Worm (Caenorhabditis elegans) whole organism, young adult: ENCODE data around the gene C05E11.3.

Experiments used
- B0261.1 ChIP-seq: sonication (generic microtip); optimal IDR thresholded peaks from 2 replicates; lab custom pipeline; 2016; ENCODE audit warnings: mild to moderate bottlenecking, missing genetic modification characterization, moderate library complexity, missing compliant biosample characterization
- F37B4.10 ChIP-seq: fragments of 200-800 bp; sonication (Bioruptor generic); IDR thresholded peaks from 2 replicates; pipeline ENCODE4 v1.3.6; 2022; ENCODE audit warnings: missing genetic modification characterization, missing compliant biosample characterization
- K11D2.4 ChIP-seq: fragments of 200-800 bp; sonication (Bioruptor generic); IDR thresholded peaks from 2 replicates; pipeline ENCODE4 v1.3.6; 2022; ENCODE audit warnings: missing genetic modification reagents, missing genetic modification characterization, missing compliant biosample characterization
- T26A5.8 ChIP-seq: sonication (generic microtip); optimal IDR thresholded peaks from 2 replicates; lab custom pipeline; 2016; ENCODE audit warnings: missing genetic modification characterization, missing compliant biosample characterization
- Y95B8A.8 ChIP-seq: fragments of 200-800 bp; sonication (Bioruptor generic); IDR thresholded peaks from 2 replicates; pipeline ENCODE4 v1.3.6; 2022; ENCODE audit warnings: missing genetic modification reagents, missing genetic modification characterization, missing compliant biosample characterization
- akir-1 ChIP-seq: fragments of 200-800 bp; sonication (Bioruptor generic); optimal IDR thresholded peaks from 2 replicates; lab custom pipeline; 2018; ENCODE audit warnings: mild to moderate bottlenecking, missing genetic modification characterization, moderate library complexity, missing compliant biosample characterization
- athp-1 ChIP-seq: sonication (generic microtip); optimal IDR thresholded peaks from 2 replicates; lab custom pipeline; 2017; ENCODE audit warnings: mild to moderate bottlenecking, missing genetic modification characterization, missing compliant biosample characterization
- attf-3 ChIP-seq: fragments of 200-800 bp; sonication (Bioruptor generic); conservative IDR thresholded peaks from 2 replicates; pipeline ENCODE4 v1.3.6; 2022; ENCODE audit warnings: missing genetic modification reagents, missing genetic modification characterization, missing compliant biosample characterization
- attf-5 ChIP-seq: fragments of 200-800 bp; sonication (Bioruptor generic); optimal IDR thresholded peaks from 2 replicates; lab custom pipeline; 2018; ENCODE audit warnings: mild to moderate bottlenecking, missing genetic modification characterization, missing compliant biosample characterization
- bed-2 ChIP-seq: fragments of 200-800 bp; sonication (Bioruptor generic); IDR thresholded peaks from 2 replicates; pipeline ENCODE4 v1.3.6; 2022; ENCODE audit warnings: missing genetic modification reagents, missing genetic modification characterization, missing compliant biosample characterization
- ceh-27 ChIP-seq: fragments of 200-800 bp; sonication (Bioruptor generic); optimal IDR thresholded peaks from 2 replicates; lab custom pipeline; 2018; ENCODE audit warnings: mild to moderate bottlenecking, missing genetic modification characterization, moderate library complexity, missing compliant biosample characterization
- ceh-91 ChIP-seq: fragments of 200-800 bp; sonication (Bioruptor generic); IDR thresholded peaks from 2 replicates; pipeline ENCODE4 v1.3.6; 2022; ENCODE audit warnings: missing genetic modification reagents, missing genetic modification characterization, missing compliant biosample characterization
- die-1 ChIP-seq: sonication (generic microtip); optimal IDR thresholded peaks from 2 replicates; lab custom pipeline; 2016; ENCODE audit warnings: missing genotype, mild to moderate bottlenecking, missing genetic modification characterization, missing compliant biosample characterization
- efl-1 ChIP-seq: fragments of 150-350 bp; optimal IDR thresholded peaks from 2 replicates; lab custom pipeline; 2014; ENCODE audit warnings: missing biosample characterization, missing genetic modification reagents, missing genetic modification characterization
- egrh-3 ChIP-seq: fragments of 200-800 bp; sonication (Bioruptor generic); IDR thresholded peaks from 2 replicates; pipeline ENCODE4 v1.3.6; 2022; ENCODE audit warnings: missing genetic modification reagents, missing genetic modification characterization, missing compliant biosample characterization
- gei-17 ChIP-seq: fragments of 200-800 bp; sonication (Bioruptor generic); optimal IDR thresholded peaks from 2 replicates; lab custom pipeline; 2018; ENCODE audit warnings: mild to moderate bottlenecking, missing genetic modification characterization, missing compliant biosample characterization
- hlh-12 ChIP-seq: sonication (generic microtip); optimal IDR thresholded peaks from 2 replicates; lab custom pipeline; 2016; ENCODE audit warnings: missing genetic modification characterization, missing compliant biosample characterization
- let-607 ChIP-seq, 2 experiments: fragments of 200-800 bp in 1 of 2; sonication (Bioruptor generic) in 1 of 2; sonication (generic microtip) in 1 of 2; optimal IDR thresholded peaks; 2 replicates each; lab custom pipeline; 2016 to 2018; ENCODE audit warnings: mild to moderate bottlenecking in 2 of 2, missing compliant biosample characterization in 2 of 2, missing genetic modification characterization in 2 of 2, moderate library complexity in 2 of 2, missing genotype in 1 of 2
- lin-54 ChIP-seq: fragments of 200-800 bp; sonication (Bioruptor generic); optimal IDR thresholded peaks from 2 replicates; lab custom pipeline; 2018; ENCODE audit warnings: mild to moderate bottlenecking, missing genetic modification characterization, missing compliant biosample characterization
- lsl-1 ChIP-seq: fragments of 200-800 bp; sonication (Bioruptor generic); optimal IDR thresholded peaks from 2 replicates; lab custom pipeline; 2018; ENCODE audit warnings: mild to moderate bottlenecking, missing genetic modification characterization, moderate library complexity, missing compliant biosample characterization
- nhr-120 ChIP-seq: fragments of 200-800 bp; sonication (Bioruptor generic); IDR thresholded peaks from 2 replicates; pipeline ENCODE4 v1.3.6; 2022; ENCODE audit warnings: missing genetic modification characterization, missing compliant biosample characterization
- nhr-80 ChIP-seq: sonication (generic microtip); optimal IDR thresholded peaks from 2 replicates; lab custom pipeline; 2016; ENCODE audit warnings: missing genetic modification characterization, missing compliant biosample characterization
- rec-8 ChIP-seq, 2 experiments: sonication (generic microtip); optimal IDR thresholded peaks; 2 replicates each; lab custom pipeline; 2016; ENCODE audit warnings: mild to moderate bottlenecking in 2 of 2, missing genetic modification characterization in 2 of 2, missing genetic modification reagents in 2 of 2, missing genotype in 2 of 2, missing biosample characterization in 1 of 2, missing compliant biosample characterization in 1 of 2, moderate library complexity in 1 of 2
- snpc-1.1 ChIP-seq: sonication (generic microtip); optimal IDR thresholded peaks from 2 replicates; lab custom pipeline; 2017; ENCODE audit warnings: missing genetic modification characterization, mild to moderate bottlenecking, missing compliant biosample characterization, antibody characterized with exemption, moderate library complexity, missing genotype, missing genetic modification reagents; ENCODE audit not compliant: insufficient read depth
- snpc-4 ChIP-seq, 5 experiments: fragments of 150-350 bp in 1 of 5; sonication (generic microtip) in 4 of 5; optimal IDR thresholded peaks; 2 replicates each; lab custom pipeline; 2014 to 2018; ENCODE audit warnings: missing genetic modification characterization in 5 of 5, missing biosample characterization in 3 of 5, antibody characterized with exemption in 2 of 5, mild to moderate bottlenecking in 2 of 5, missing compliant biosample characterization in 2 of 5, missing genotype in 2 of 5, moderate library complexity in 2 of 5, missing genetic modification reagents in 1 of 5
- tlf-1 ChIP-seq: fragments of 200-800 bp; sonication (Bioruptor generic); optimal IDR thresholded peaks from 2 replicates; lab custom pipeline; 2018; ENCODE audit warnings: mild to moderate bottlenecking, missing genetic modification characterization, missing compliant biosample characterization
- unc-130 ChIP-seq: sonication (generic microtip); optimal IDR thresholded peaks from 2 replicates; lab custom pipeline; 2016; ENCODE audit warnings: missing genetic modification reagents, missing genetic modification characterization, missing compliant biosample characterization
- xnd-1 ChIP-seq: sonication (generic microtip); optimal IDR thresholded peaks from 2 replicates; lab custom pipeline; 2016; ENCODE audit warnings: missing genotype, missing genetic modification reagents, missing genetic modification characterization, missing compliant biosample characterization
- zfh-2 ChIP-seq: fragments of 200-800 bp; sonication (Bioruptor generic); conservative IDR thresholded peaks from 2 replicates; pipeline ENCODE4 v1.3.6; 2022; ENCODE audit warnings: missing genetic modification reagents, missing genetic modification characterization, missing compliant biosample characterization
- ztf-18 ChIP-seq: sonication (generic microtip); optimal IDR thresholded peaks from 2 replicates; lab custom pipeline; 2016; ENCODE audit warnings: missing genotype, mild to moderate bottlenecking, missing genetic modification characterization, missing compliant biosample characterization
- ztf-6 ChIP-seq: fragments of 200-800 bp; sonication (Bioruptor generic); IDR thresholded peaks from 2 replicates; pipeline ENCODE4 v1.3.6; 2022; ENCODE audit warnings: missing genetic modification reagents, missing genetic modification characterization, missing compliant biosample characterization

The C05E11.3 gene

DNA sequence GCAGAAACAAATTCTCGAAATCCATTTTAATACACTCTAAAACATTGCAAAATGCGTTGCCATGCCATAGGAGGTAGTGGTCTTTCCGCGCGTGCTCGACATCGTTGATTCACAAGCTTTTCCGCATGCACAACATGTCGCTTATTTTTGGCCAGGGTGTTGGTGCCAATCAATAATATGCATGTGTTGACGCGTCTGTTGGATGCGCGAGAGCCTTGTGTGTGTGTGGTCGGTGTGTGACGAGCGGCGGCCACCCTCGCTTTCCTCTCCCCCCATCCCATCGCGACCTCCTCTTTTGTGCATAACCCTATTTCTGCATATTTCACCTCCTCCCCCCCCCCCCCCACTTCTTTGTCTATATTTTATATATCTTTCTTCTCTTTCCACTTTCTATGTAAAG, 1.8 kb upstream of the C05E11.3 start:
- no peak for TF ChIP-seq hlh-12
- no peak for TF ChIP-seq rec-8 (tag; optimal IDR thresholded peaks at IDR 0.05; lab: Kevin White, UChicago)
- no peak for TF ChIP-seq nhr-80 (tag; lab: Kevin White, UChicago)
- no peak for TF ChIP-seq gei-17 (GFP tag; lab: Kevin White, UChicago)
- no peak for TF ChIP-seq ceh-91 (GFP tag; lab: Robert Waterston, UW)
- no peak for TF ChIP-seq lsl-1 (GFP tag; lab: Kevin White, UChicago)
- TF ChIP-seq bed-2 (GFP tag; lab: Robert Waterston, UW): no peak
- TF ChIP-seq tlf-1 (GFP tag; lab: Kevin White, UChicago): no peak
- TF ChIP-seq unc-130 (GFP tag; lab: Kevin White, UChicago): no peak
- TF ChIP-seq ztf-6 (GFP tag; lab: Robert Waterston, UW): no peak
- no peak for TF ChIP-seq xnd-1 (tag; lab: Kevin White, UChicago)
- no peak for TF ChIP-seq B0261.1 (tag; lab: Kevin White, UChicago)
- TF ChIP-seq snpc-1.1: no peak
- TF ChIP-seq Y95B8A.8 (GFP tag; lab: Robert Waterston, UW): no peak
- no peak for TF ChIP-seq die-1 (tag; lab: Kevin White, UChicago)
- TF ChIP-seq T26A5.8 (tag; lab: Kevin White, UChicago): no peak

DNA sequence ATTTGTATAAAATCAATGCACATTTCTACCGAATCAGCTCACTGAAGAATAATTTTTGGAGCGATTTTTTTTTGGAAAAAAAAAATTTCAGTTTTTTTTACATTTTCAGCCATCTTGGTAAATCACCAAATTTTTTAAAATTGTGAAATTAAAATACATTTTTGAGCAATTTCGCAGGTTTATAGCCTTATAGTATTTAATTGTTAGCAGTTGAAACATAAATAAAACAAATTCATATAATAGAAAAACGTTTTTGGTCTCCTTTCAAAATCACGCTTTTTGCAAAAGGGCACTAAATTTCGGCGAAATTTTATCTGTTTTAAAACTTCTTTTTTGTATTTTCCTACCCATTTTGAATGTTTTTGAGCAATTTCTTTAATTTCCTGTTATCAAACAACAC, 540 bp downstream of the C05E11.3 start:
- TF ChIP-seq Y95B8A.8 (GFP tag; lab: Robert Waterston, UW): no peak
- no peak for TF ChIP-seq efl-1 (GFP tag; lab: Kevin White, UChicago)
- no peak for TF ChIP-seq athp-1 (tag; lab: Kevin White, UChicago)

- no peak for TF ChIP-seq xnd-1 (tag; lab: Kevin White, UChicago)
These were observed 7.5 kb downstream of the C05E11.3 start, which contains the start of gene C05E11.7 for ce11 chrX:4585579-4585978. Gene C05E11.7 (minus strand): TSS chrX:4585679.

- TF ChIP-seq F37B4.10 (no peak), lin-54 (no peak), K11D2.4 (GFP tag; lab: Robert Waterston, UW) (no peak), zfh-2 (GFP tag; lab: Robert Waterston, UW) (no peak)
These were observed 8.6 kb downstream of the C05E11.3 start, which contains the start of gene C05E11.2 for ce11 chrX:4586617-4587016. Gene C05E11.2 (plus strand): TSS chrX:4586917.

DNA sequence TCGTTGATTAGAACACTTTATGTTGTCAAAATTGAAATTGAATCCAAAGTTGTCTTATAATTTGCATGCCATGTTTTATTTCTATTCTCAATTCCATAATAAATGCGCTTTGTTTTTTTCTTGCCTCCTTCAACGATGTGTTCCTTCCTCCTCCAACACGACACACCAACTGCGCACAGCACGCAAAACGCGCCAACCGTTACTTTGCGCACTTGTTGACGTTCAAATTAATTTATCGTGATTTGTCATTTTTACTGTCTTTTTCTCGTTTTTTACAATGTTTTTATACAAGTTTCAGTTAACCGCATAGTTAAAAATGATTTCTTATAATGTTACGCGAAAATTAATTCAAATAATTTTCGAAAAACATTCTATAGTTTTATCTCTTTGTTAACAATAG, 9.9 kb downstream of the C05E11.3 start:
- TF ChIP-seq lsl-1 (GFP tag; lab: Kevin White, UChicago) (no peak), egrh-3 (GFP tag; lab: Robert Waterston, UW) (no peak), attf-3 (GFP tag; lab: Robert Waterston, UW) (no peak), ztf-18 (tag; lab: Kevin White, UChicago) (peak; percentile 90), akir-1 (GFP tag; lab: Kevin White, UChicago) (no peak), nhr-120 (GFP tag; lab: Robert Waterston, UW) (no peak), attf-5 (GFP tag; lab: Kevin White, UChicago) (peak; percentile 7), ceh-27 (GFP tag; lab: Kevin White, UChicago) (no peak), nhr-80 (tag; lab: Kevin White, UChicago) (peak; percentile 54), snpc-1.1 (no peak), let-607 (tag; optimal IDR thresholded peaks at IDR 0.05; lab: Kevin White, UChicago) (peak; percentile 50 to 63), snpc-4 (GFP tag; optimal IDR thresholded peaks at IDR 0.05; lab: Kevin White, UChicago) (no peak), snpc-4 (tag; optimal IDR thresholded peaks at IDR 0.05; lab: Kevin White, UChicago) (peak in 1 of 4 experiments; percentile 29)
